Worm (Caenorhabditis elegans): Measurements from ENCODE around the gene Y38E10A.14.

ce11 chrII:12672512-12672911, 48.2 kb upstream of the Y38E10A.14 start:
- no peak for TF ChIP-seq Y116A8C.19 (tag; optimal IDR thresholded peaks at IDR 0.05; ENCODE audit: borderline replicate concordance)
- TF ChIP-seq skn-1 (tag; optimal IDR thresholded peaks at IDR 0.05): no peak
- TF ChIP-seq nhr-47 (tag; optimal IDR thresholded peaks at IDR 0.05): no peak
- no peak for TF ChIP-seq unc-62 (GFP tag; optimal IDR thresholded peaks at IDR 0.05)
- no peak for TF ChIP-seq xbp-1 (tag; optimal IDR thresholded peaks at IDR 0.05)
- no peak for TF ChIP-seq vab-15 (tag; optimal IDR thresholded peaks at IDR 0.05)
- no peak for TF ChIP-seq lin-39 (tag; optimal IDR thresholded peaks at IDR 0.05)
- no peak for TF ChIP-seq ceh-82 (tag; optimal IDR thresholded peaks at IDR 0.05)
- TF ChIP-seq egl-27 (tag; optimal IDR thresholded peaks at IDR 0.05): no peak
- no peak for TF ChIP-seq blmp-1 (tag; optimal IDR thresholded peaks at IDR 0.05)
- no peak for TF ChIP-seq nhr-11 (tag; optimal IDR thresholded peaks at IDR 0.05)

Measured in whole organism, L1 larva.